Worm (Caenorhabditis elegans): Measurements from ENCODE around the gene fbxc-31.

- TF ChIP-seq ama-1 (optimal IDR thresholded peaks at IDR 0.05) (no peak), pqm-1 (tag; optimal IDR thresholded peaks at IDR 0.05) (no peak), madf-2 (tag; optimal IDR thresholded peaks at IDR 0.05) (no peak), nhr-11 (tag; optimal IDR thresholded peaks at IDR 0.05) (no peak), C08G9.2 (tag; optimal IDR thresholded peaks at IDR 0.05) (no peak), nhr-232 (tag; optimal IDR thresholded peaks at IDR 0.05) (no peak), tbx-2 (tag; optimal IDR thresholded peaks at IDR 0.05) (no peak), hlh-30 (tag; optimal IDR thresholded peaks at IDR 0.05; ENCODE audit: insufficient read depth) (no peak), dve-1 (tag; optimal IDR thresholded peaks at IDR 0.05) (no peak)
Observed at ce11 chrII:961961-962360, 50.2 kb downstream of the fbxc-31 start, which contains the start of gene C32B5.13.

Data from whole organism, late embryonic.